Fruit fly (Drosophila melanogaster) S2 (cell line): Measurements from ENCODE around the gene CG4393.

ENCODE experiments used
- CG8478 ChIP-seq: fragments of >200 bp; optimal IDR thresholded peaks from 2 replicates; lab custom pipeline; 2018
- CTCF ChIP-seq, 2 experiments: fragments of >200 bp; optimal IDR thresholded peaks; 2 replicates each; lab custom pipeline; 2018

dm6 chr3R:23359420-23359819, 25.2 kb downstream of the CG4393 start:
- no peak for TF ChIP-seq CG8478
- no peak for TF ChIP-seq CTCF (optimal IDR thresholded peaks at IDR 0.05; lab: Kevin White, UChicago)
